In genomic region chr3L:17956369-17957007, dm6 we compare ENCODE assay signal across 4 fruit fly cellular contexts.
TF ChIP-seq lines count a peak whose summit lies in the region.

No protein-coding gene starts in this region.

- TF ChIP-seq CTCF in whole organism, embryonic (GFP tag; optimal IDR thresholded peaks at IDR 0.05; lab: Kevin White, UChicago), result no peak

TF ChIP-seq in whole organism, adult, 20 proteins besides CTCF, POLR2A, EP300 and RAD21:
- TF ChIP-seq ovo (GFP tag; optimal IDR thresholded peaks at IDR 0.05; lab: Kevin White, UChicago) (peak; percentile 75), Crg-1 (GFP tag; optimal IDR thresholded peaks at IDR 0.05; lab: Kevin White, UChicago) (no peak), Hr96 (GFP tag; optimal IDR thresholded peaks at IDR 0.05; lab: Kevin White, UChicago) (no peak), CG7045 (GFP tag; optimal IDR thresholded peaks at IDR 0.05; lab: Kevin White, UChicago) (peak; percentile 69), Mnt (GFP tag; optimal IDR thresholded peaks at IDR 0.05; lab: Kevin White, UChicago) (peak; percentile 69), CG11617 (GFP tag; optimal IDR thresholded peaks at IDR 0.05; lab: Kevin White, UChicago) (peak; percentile 32), CG5204 (GFP tag; optimal IDR thresholded peaks at IDR 0.05; lab: Kevin White, UChicago) (no peak), bab1 (GFP tag; optimal IDR thresholded peaks at IDR 0.05; lab: Kevin White, UChicago) (peak; percentile 11), kay (GFP tag; lab: Kevin White, UChicago; ENCODE audit: borderline replicate concordance) (peak; percentile 32), cic (GFP tag; optimal IDR thresholded peaks at IDR 0.05; lab: Kevin White, UChicago) (peak; percentile 96), toe (GFP tag; optimal IDR thresholded peaks at IDR 0.05; lab: Kevin White, UChicago) (no peak), CG12768 (GFP tag; optimal IDR thresholded peaks at IDR 0.05; lab: Kevin White, UChicago) (peak; percentile 91), CG33017 (tag; optimal IDR thresholded peaks at IDR 0.05; lab: Kevin White, UChicago) (peak; percentile 62), CG7101 (tag; optimal IDR thresholded peaks at IDR 0.05; lab: Kevin White, UChicago) (peak; percentile 34), CG14711 (tag; optimal IDR thresholded peaks at IDR 0.05; lab: Kevin White, UChicago) (no peak), Clk (GFP tag; optimal IDR thresholded peaks at IDR 0.05; lab: Kevin White, UChicago) (peak; percentile 30), CG1620 (GFP tag; optimal IDR thresholded peaks at IDR 0.05; lab: Kevin White, UChicago) (no peak), tj (GFP tag; optimal IDR thresholded peaks at IDR 0.05; lab: Kevin White, UChicago) (peak; percentile 44), cnc (optimal IDR thresholded peaks at IDR 0.05; lab: Kevin White, UChicago) (no peak), pad (GFP tag; optimal IDR thresholded peaks at IDR 0.05; lab: Kevin White, UChicago) (peak; percentile 28)

TF ChIP-seq in whole organism, embryonic, 481 proteins besides CTCF, POLR2A, EP300 and RAD21 (continues in another document):
- TF ChIP-seq ftz-f1 (GFP tag; optimal IDR thresholded peaks at IDR 0.05; lab: Kevin White, UChicago) (peak; percentile 92), Usf (GFP tag; optimal IDR thresholded peaks at IDR 0.05; lab: Kevin White, UChicago) (no peak), onecut (GFP tag; IDR thresholded peaks at IDR 0.05; lab: Robert Waterston, UW) (peak; percentile 82), CG2875 (GFP tag; optimal IDR thresholded peaks at IDR 0.05; lab: Kevin White, UChicago) (no peak), Fer1 (GFP tag; optimal IDR thresholded peaks at IDR 0.05; lab: Kevin White, UChicago) (peak; percentile 12), Dip2 (GFP tag; IDR thresholded peaks at IDR 0.05; lab: Robert Waterston, UW) (no peak), CG11504 (tag; optimal IDR thresholded peaks at IDR 0.05; lab: Kevin White, UChicago) (no peak), CG1832 (GFP tag; optimal IDR thresholded peaks at IDR 0.05; lab: Kevin White, UChicago) (peak; percentile 34), CG8290 (GFP tag; optimal IDR thresholded peaks at IDR 0.05; lab: Kevin White, UChicago) (no peak), CG8290 (tag; optimal IDR thresholded peaks at IDR 0.05; lab: Kevin White, UChicago) (peak in 1 of 2 experiments; percentile 9), Nf-YB (GFP tag; optimal IDR thresholded peaks at IDR 0.05; lab: Kevin White, UChicago) (no peak), cwo (GFP tag; optimal IDR thresholded peaks at IDR 0.05; lab: Kevin White, UChicago) (peak; percentile 27), CG6765 (GFP tag; optimal IDR thresholded peaks at IDR 0.05; lab: Kevin White, UChicago) (peak; percentile 0), sim (GFP tag; IDR thresholded peaks at IDR 0.05; lab: Robert Waterston, UW) (no peak), CG3281 (GFP tag; optimal IDR thresholded peaks at IDR 0.05; lab: Kevin White, UChicago) (peak; percentile 9), CG12769 (tag; optimal IDR thresholded peaks at IDR 0.05; lab: Kevin White, UChicago) (peak; percentile 9), CG6854 (GFP tag; optimal IDR thresholded peaks at IDR 0.05; lab: Kevin White, UChicago) (peak; percentile 64), chinmo (GFP tag; IDR thresholded peaks at IDR 0.05; lab: Robert Waterston, UW; ENCODE audit: partially characterized antibody) (0 out of 4 replicates have a peak, but pooled peaks have one; percentile 39), CG18599 (GFP tag; optimal IDR thresholded peaks at IDR 0.05; lab: Kevin White, UChicago) (peak; percentile 37), kni (GFP tag; optimal IDR thresholded peaks at IDR 0.05; lab: Kevin White, UChicago) (no peak), Atf6 (GFP tag; IDR thresholded peaks at IDR 0.05; lab: Robert Waterston, UW) (peak; percentile 19; the same call in 1 of the 2 replicates), zfh1 (GFP tag; IDR thresholded peaks at IDR 0.05; lab: Robert Waterston, UW) (0 out of 3 replicates have a peak, but pooled peaks have one; percentile 7), sd (tag; optimal IDR thresholded peaks at IDR 0.05; lab: Kevin White, UChicago) (peak; percentile 42), sug (tag; optimal IDR thresholded peaks at IDR 0.05; lab: Kevin White, UChicago) (peak; percentile 42)

TF ChIP-seq in whole organism, prepupa, 60 proteins besides CTCF, POLR2A, EP300 and RAD21:
- TF ChIP-seq cyc (GFP tag; optimal IDR thresholded peaks at IDR 0.05; lab: Kevin White, UChicago) (no peak), CG16779 (tag; optimal IDR thresholded peaks at IDR 0.05; lab: Kevin White, UChicago) (peak; percentile 27), Ets96B (tag; optimal IDR thresholded peaks at IDR 0.05; lab: Kevin White, UChicago) (no peak), fkh (GFP tag; optimal IDR thresholded peaks at IDR 0.05; lab: Kevin White, UChicago) (peak; percentile 63)

TF ChIP-seq in whole organism, pupa, 21 proteins besides CTCF, POLR2A, EP300 and RAD21:
- TF ChIP-seq EcR (GFP tag; optimal IDR thresholded peaks at IDR 0.05; lab: Kevin White, UChicago) (peak; percentile 77), fd96Ca (GFP tag; IDR thresholded peaks at IDR 0.05; lab: Robert Waterston, UW) (no peak), CG8159 (tag; optimal IDR thresholded peaks at IDR 0.05; lab: Kevin White, UChicago) (no peak), D1 (tag; optimal IDR thresholded peaks at IDR 0.05; lab: Kevin White, UChicago) (no peak)
